Worm (Caenorhabditis elegans): Measurements from ENCODE around the gene K10B3.1.

The K10B3.1 gene

DNA sequence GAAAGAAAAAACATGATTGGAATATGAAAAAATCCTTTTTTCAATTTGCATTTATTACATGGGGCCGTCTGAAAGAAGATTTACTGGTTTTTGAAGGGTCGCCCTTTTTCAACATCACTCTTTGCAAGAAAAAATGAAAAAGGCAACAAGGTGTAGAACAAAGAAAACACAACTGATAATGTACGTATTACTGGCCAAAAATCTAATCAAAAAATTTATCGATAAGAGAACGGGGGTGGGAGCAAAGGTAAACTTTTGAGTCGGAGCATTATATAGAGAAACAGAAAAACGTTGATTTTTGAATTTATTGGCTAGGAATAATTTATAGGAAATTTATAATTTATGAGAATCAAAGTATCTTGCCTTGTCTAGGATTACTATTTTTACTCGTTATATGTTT is 46.6 kb downstream of the K10B3.1 start:
- TF ChIP-seq unc-39 (tag; optimal IDR thresholded peaks at IDR 0.05): no peak
- no peak for TF ChIP-seq pha-4 (tag; optimal IDR thresholded peaks at IDR 0.05)
- TF ChIP-seq unc-62 (GFP tag; optimal IDR thresholded peaks at IDR 0.05): no peak
- no peak for TF ChIP-seq lin-32 (GFP tag; optimal IDR thresholded peaks at IDR 0.05)
- TF ChIP-seq mab-5 (tag; optimal IDR thresholded peaks at IDR 0.05): no peak
- no peak for TF ChIP-seq ztf-11 (tag; optimal IDR thresholded peaks at IDR 0.05)
- TF ChIP-seq blmp-1 (tag; optimal IDR thresholded peaks at IDR 0.05): no peak
- no peak for TF ChIP-seq unc-120 (tag; optimal IDR thresholded peaks at IDR 0.05; ENCODE audit: poor library complexity, severe bottlenecking)
- TF ChIP-seq nhr-12 (tag; optimal IDR thresholded peaks at IDR 0.05): no peak
- TF ChIP-seq lsy-2 (tag; optimal IDR thresholded peaks at IDR 0.05): no peak
- no peak for TF ChIP-seq flh-1 (GFP tag; optimal IDR thresholded peaks at IDR 0.05)
- TF ChIP-seq cnd-1 (tag; optimal IDR thresholded peaks at IDR 0.05): no peak
- no peak for TF ChIP-seq mls-2 (tag; optimal IDR thresholded peaks at IDR 0.05)
- TF ChIP-seq tbx-8 (GFP tag; optimal IDR thresholded peaks at IDR 0.05): no peak

DNA sequence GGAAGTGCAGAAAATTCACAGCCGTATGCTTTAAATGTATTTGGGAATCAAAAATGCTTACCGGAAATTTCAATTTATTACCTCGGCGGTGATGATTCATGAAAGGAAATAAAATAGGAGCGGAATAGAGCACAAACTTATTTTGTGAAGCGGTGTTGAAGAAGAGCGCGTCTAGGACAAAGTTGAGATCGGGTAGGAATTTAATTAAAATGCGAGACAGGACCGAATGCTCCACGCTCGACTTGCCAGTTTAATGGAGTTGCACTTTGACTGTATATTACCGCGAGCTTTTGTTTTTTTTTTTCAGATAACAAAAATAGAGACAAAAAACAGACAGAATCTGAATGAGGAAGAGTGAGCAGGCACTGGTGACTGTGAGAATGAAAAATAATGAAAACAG is 49.4 kb downstream of the K10B3.1 start:
- no peak for TF ChIP-seq flh-1 (GFP tag; optimal IDR thresholded peaks at IDR 0.05)
- TF ChIP-seq ceh-83 (GFP tag; optimal IDR thresholded peaks at IDR 0.05): no peak
- TF ChIP-seq ztf-11 (tag; optimal IDR thresholded peaks at IDR 0.05): no peak
- peak; percentile 54 for TF ChIP-seq ces-1 (GFP tag; optimal IDR thresholded peaks at IDR 0.05)
- TF ChIP-seq nhr-12 (tag; optimal IDR thresholded peaks at IDR 0.05): no peak

Measured in whole organism, mixed stage, embryonic.